Worm (Caenorhabditis elegans): Measurements from ENCODE around the gene maph-1.3.

ce11 chrIII:3878986-3879756 is 34.5 kb downstream of the maph-1.3 start:
- peak; percentile 16 for TF ChIP-seq snpc-4 (tag; optimal IDR thresholded peaks at IDR 0.05)
- TF ChIP-seq sma-9 (GFP tag; optimal IDR thresholded peaks at IDR 0.05): no peak
- no peak for TF ChIP-seq sma-9 (tag; optimal IDR thresholded peaks at IDR 0.05)
- no peak for TF ChIP-seq fos-1 (tag; optimal IDR thresholded peaks at IDR 0.05)
- no peak for TF ChIP-seq nhr-12 (tag; optimal IDR thresholded peaks at IDR 0.05)
- TF ChIP-seq nhr-25 (tag; optimal IDR thresholded peaks at IDR 0.05): no peak

All from whole organism, L2 larva.